Worm (Caenorhabditis elegans): ENCODE measurements around the gene srh-299.

ce11 chrV:15885967-15886366 lies 22.8 kb downstream of the srh-299 start, which contains the start of gene T06C12.9:
- no peak for TF ChIP-seq med-1 (GFP tag; optimal IDR thresholded peaks at IDR 0.05; ENCODE audit: insufficient read depth)
- no peak for TF ChIP-seq ztf-23 (GFP tag; IDR thresholded peaks at IDR 0.05)
- TF ChIP-seq flt-1 (GFP tag; IDR thresholded peaks at IDR 0.05), result no peak
- no peak for TF ChIP-seq T22C8.4 (GFP tag; IDR thresholded peaks at IDR 0.05)
- no peak for TF ChIP-seq cog-1 (tag; optimal IDR thresholded peaks at IDR 0.05)
